Fruit fly (Drosophila melanogaster) whole organism, embryonic: ENCODE measurements around the gene CG17111.

Source experiments
- Antp ChIP-seq: fragments of 200-800 bp; sonication (Bioruptor generic); optimal IDR thresholded peaks from 3 replicates; lab custom pipeline; 2016; ENCODE audit warnings: missing biosample characterization, missing genetic modification characterization
- Atf6 ChIP-seq: fragments of 200-800 bp; sonication (Bioruptor generic); IDR thresholded peaks from 2 replicates; pipeline ENCODE4 v1.3.6; 2022; ENCODE audit warnings: missing biosample characterization, missing genetic modification characterization
- Bgb ChIP-seq: fragments of 200-800 bp; sonication (Bioruptor generic); IDR thresholded peaks from 2 replicates; pipeline ENCODE4 v1.3.6; 2022; ENCODE audit warnings: missing biosample characterization, missing genetic modification characterization; ENCODE audit not compliant: partially characterized antibody
- CG10654 ChIP-seq: fragments of 200-800 bp; sonication (Bioruptor generic); optimal IDR thresholded peaks from 2 replicates; lab custom pipeline; 2016; ENCODE audit warnings: missing biosample characterization, missing genetic modification characterization
- CG11085 ChIP-seq: fragments of 200-800 bp; sonication (Bioruptor generic); IDR thresholded peaks from 2 replicates; pipeline ENCODE4 v1.3.6; 2022; ENCODE audit warnings: missing biosample characterization, missing genetic modification characterization
- CG11560 ChIP-seq: fragments of 200-800 bp; sonication (Bioruptor generic); IDR thresholded peaks from 3 replicates; pipeline ENCODE4 v1.3.6; 2022; ENCODE audit warnings: missing biosample characterization, missing genetic modification characterization
- CG11723 ChIP-seq: fragments of 200-800 bp; sonication (Bioruptor generic); optimal IDR thresholded peaks from 2 replicates; lab custom pipeline; 2017; ENCODE audit warnings: missing biosample characterization, mild to moderate bottlenecking, missing genetic modification characterization
- CG15269 ChIP-seq: fragments of 200-800 bp; sonication (Bioruptor generic); optimal IDR thresholded peaks from 2 replicates; lab custom pipeline; 2018; ENCODE audit warnings: missing biosample characterization, mild to moderate bottlenecking, missing genetic modification characterization, moderate library complexity
- CG1647 ChIP-seq: fragments of 200-800 bp; sonication (Bioruptor generic); optimal IDR thresholded peaks from 3 replicates; lab custom pipeline; 2016; ENCODE audit warnings: missing biosample characterization, missing genetic modification characterization
- CG16813 ChIP-seq: fragments of 200-800 bp; sonication (Bioruptor generic); IDR thresholded peaks from 3 replicates; pipeline ENCODE4 v1.3.6; 2022; ENCODE audit warnings: missing biosample characterization, missing genetic modification characterization; ENCODE audit not compliant: partially characterized antibody
- CG16815 ChIP-seq: fragments of 200-800 bp; sonication (Bioruptor generic); optimal IDR thresholded peaks from 3 replicates; lab custom pipeline; 2017; ENCODE audit warnings: missing biosample characterization, mild to moderate bottlenecking, missing genetic modification characterization
- CG17186 ChIP-seq: fragments of 200-800 bp; sonication (Bioruptor generic); optimal IDR thresholded peaks from 3 replicates; lab custom pipeline; 2017; ENCODE audit warnings: missing biosample characterization, missing genetic modification reagents, missing genetic modification characterization
- CG17568 ChIP-seq: fragments of 200-800 bp; sonication (Bioruptor generic); optimal IDR thresholded peaks from 2 replicates; lab custom pipeline; 2018; ENCODE audit warnings: missing biosample characterization, mild to moderate bottlenecking, missing genetic modification characterization, moderate library complexity
- CG18764 ChIP-seq: fragments of 200-800 bp; sonication (Bioruptor generic); optimal IDR thresholded peaks from 3 replicates; lab custom pipeline; 2016; ENCODE audit warnings: missing biosample characterization, missing genetic modification characterization
- CG2202 ChIP-seq: fragments of 200-800 bp; sonication (Bioruptor generic); optimal IDR thresholded peaks from 2 replicates; lab custom pipeline; 2018; ENCODE audit warnings: missing biosample characterization, mild to moderate bottlenecking, missing genetic modification characterization
- CG2678 ChIP-seq: fragments of 200-800 bp; sonication (Bioruptor generic); optimal IDR thresholded peaks from 3 replicates; lab custom pipeline; 2019; ENCODE audit warnings: missing biosample characterization, mild to moderate bottlenecking, missing genetic modification characterization, moderate library complexity
- CG2712 ChIP-seq: fragments of 200-800 bp; optimal IDR thresholded peaks from 3 replicates; lab custom pipeline; 2019; ENCODE audit warnings: missing biosample characterization, mild to moderate bottlenecking, missing genetic modification characterization, moderate library complexity
- CG3065 ChIP-seq: fragments of 200-800 bp; sonication (Bioruptor generic); optimal IDR thresholded peaks from 2 replicates; lab custom pipeline; 2016; ENCODE audit warnings: missing biosample characterization, missing genetic modification characterization
- CG33213 ChIP-seq: fragments of 200-800 bp; sonication (Bioruptor generic); optimal IDR thresholded peaks from 3 replicates; lab custom pipeline; 2016; ENCODE audit warnings: missing biosample characterization, missing genetic modification characterization
- CG34224 ChIP-seq: fragments of 200-800 bp; sonication (Bioruptor generic); IDR thresholded peaks from 3 replicates; pipeline ENCODE4 v1.3.6; 2022; ENCODE audit warnings: missing biosample characterization, missing genetic modification characterization; ENCODE audit not compliant: partially characterized antibody
- CG7987 ChIP-seq: fragments of 200-800 bp; sonication (Bioruptor generic); optimal IDR thresholded peaks from 2 replicates; lab custom pipeline; 2018; ENCODE audit warnings: missing biosample characterization, mild to moderate bottlenecking, missing genetic modification characterization, moderate library complexity
- CrebB ChIP-seq: fragments of 200-800 bp; sonication (Bioruptor generic); optimal IDR thresholded peaks from 3 replicates; lab custom pipeline; 2018; ENCODE audit warnings: missing biosample characterization, mild to moderate bottlenecking, missing genetic modification characterization
- Dll ChIP-seq: fragments of 200-800 bp; sonication (Bioruptor generic); IDR thresholded peaks from 4 replicates; pipeline ENCODE4 v1.3.6; 2022; ENCODE audit warnings: missing biosample characterization, missing genetic modification characterization; ENCODE audit not compliant: partially characterized antibody
- Dp ChIP-seq: fragments of 200-800 bp; sonication (Bioruptor generic); optimal IDR thresholded peaks from 2 replicates; lab custom pipeline; 2018; ENCODE audit warnings: missing biosample characterization, mild to moderate bottlenecking, missing genetic modification characterization, moderate library complexity
- H2.0 ChIP-seq: fragments of 200-800 bp; sonication (Bioruptor generic); IDR thresholded peaks from 2 replicates; pipeline ENCODE4 v1.3.6; 2022; ENCODE audit warnings: missing biosample characterization, missing genetic modification characterization
- HLH4C ChIP-seq: fragments of 200-800 bp; sonication (Bioruptor generic); IDR thresholded peaks from 3 replicates; pipeline ENCODE4 v1.3.6; 2022; ENCODE audit warnings: missing biosample characterization, missing genetic modification characterization; ENCODE audit not compliant: partially characterized antibody
- Hmx ChIP-seq: fragments of 200-800 bp; sonication (Bioruptor generic); optimal IDR thresholded peaks from 2 replicates; lab custom pipeline; 2016; ENCODE audit warnings: missing biosample characterization, missing genetic modification characterization
- Hsf ChIP-seq: fragments of 200-800 bp; sonication (Bioruptor generic); optimal IDR thresholded peaks from 3 replicates; lab custom pipeline; 2016; ENCODE audit warnings: missing biosample characterization, missing genetic modification characterization
- Jarid2 ChIP-seq: fragments of 200-800 bp; sonication (Bioruptor generic); optimal IDR thresholded peaks from 3 replicates; lab custom pipeline; 2017; ENCODE audit warnings: mild to moderate bottlenecking, missing biosample characterization, missing genetic modification reagents, missing genetic modification characterization
- Max ChIP-seq: fragments of 200-800 bp; sonication (Bioruptor generic); optimal IDR thresholded peaks from 2 replicates; lab custom pipeline; 2016; ENCODE audit warnings: missing biosample characterization, mild to moderate bottlenecking, missing genetic modification characterization
- Meics ChIP-seq: fragments of 200-800 bp; sonication (Bioruptor generic); optimal IDR thresholded peaks from 2 replicates; lab custom pipeline; 2017; ENCODE audit warnings: missing biosample characterization, mild to moderate bottlenecking, missing genetic modification characterization
- Oli ChIP-seq: fragments of 200-800 bp; sonication (Bioruptor generic); optimal IDR thresholded peaks from 2 replicates; lab custom pipeline; 2018; ENCODE audit warnings: missing biosample characterization, mild to moderate bottlenecking, missing genetic modification characterization, moderate library complexity
- Rfx ChIP-seq: fragments of 200-800 bp; sonication (Bioruptor generic); IDR thresholded peaks from 2 replicates; pipeline ENCODE4 v1.3.6; 2022; ENCODE audit warnings: missing biosample characterization, missing genetic modification characterization
- Six4 ChIP-seq: fragments of 200-800 bp; sonication (Bioruptor generic); optimal IDR thresholded peaks from 2 replicates; lab custom pipeline; 2016; ENCODE audit warnings: missing biosample characterization, missing genetic modification characterization
- amos ChIP-seq: fragments of 200-800 bp; sonication (Bioruptor generic); IDR thresholded peaks from 2 replicates; pipeline ENCODE4 v1.3.6; 2022; ENCODE audit warnings: missing biosample characterization, missing genetic modification characterization; ENCODE audit not compliant: partially characterized antibody
- cad ChIP-seq: fragments of >200 bp; optimal IDR thresholded peaks from 2 replicates; lab custom pipeline; 2017; ENCODE audit warnings: missing biosample characterization, missing genetic modification characterization
- ci ChIP-seq: fragments of 200-800 bp; sonication (Bioruptor generic); IDR thresholded peaks from 3 replicates; pipeline ENCODE4 v1.3.6; 2022; ENCODE audit warnings: missing biosample characterization, missing genetic modification characterization
- croc ChIP-seq: fragments of 200-800 bp; sonication (Bioruptor generic); conservative IDR thresholded peaks from 3 replicates; pipeline ENCODE4 v1.3.6; 2022; ENCODE audit warnings: missing biosample characterization, missing genetic modification characterization
- emc ChIP-seq: fragments of 200-800 bp; sonication (Bioruptor generic); optimal IDR thresholded peaks from 2 replicates; lab custom pipeline; 2016; ENCODE audit warnings: missing biosample characterization, missing genetic modification characterization
- eyg ChIP-seq: fragments of 200-800 bp; sonication (Bioruptor generic); optimal IDR thresholded peaks from 3 replicates; lab custom pipeline; 2016; ENCODE audit warnings: missing biosample characterization, missing genetic modification characterization
- fd64A ChIP-seq: fragments of 200-800 bp; sonication (Bioruptor generic); optimal IDR thresholded peaks from 3 replicates; lab custom pipeline; 2018; ENCODE audit warnings: missing biosample characterization, mild to moderate bottlenecking, missing genetic modification characterization
- fd96Cb ChIP-seq: fragments of 200-800 bp; sonication (Bioruptor generic); optimal IDR thresholded peaks from 2 replicates; lab custom pipeline; 2018; ENCODE audit warnings: missing biosample characterization, mild to moderate bottlenecking, missing genetic modification characterization, moderate library complexity
- gem ChIP-seq: fragments of 200-800 bp; sonication (Bioruptor generic); optimal IDR thresholded peaks from 2 replicates; lab custom pipeline; 2019; ENCODE audit warnings: missing biosample characterization, mild to moderate bottlenecking, missing genetic modification characterization, moderate library complexity
- hth ChIP-seq: fragments of >200 bp; optimal IDR thresholded peaks from 2 replicates; lab custom pipeline; 2017; ENCODE audit warnings: inconsistent platforms
- inv ChIP-seq: fragments of 200-800 bp; sonication (Bioruptor generic); IDR thresholded peaks from 2 replicates; pipeline ENCODE4 v1.3.6; 2022; ENCODE audit warnings: missing biosample characterization, missing genetic modification characterization; ENCODE audit not compliant: partially characterized antibody
- kni ChIP-seq: fragments of 200-800 bp; sonication (Bioruptor generic); optimal IDR thresholded peaks from 3 replicates; lab custom pipeline; 2017; ENCODE audit warnings: mild to moderate bottlenecking, missing biosample characterization, missing genetic modification reagents, missing genetic modification characterization
- lbe ChIP-seq: fragments of 200-800 bp; sonication (Bioruptor generic); optimal IDR thresholded peaks from 2 replicates; lab custom pipeline; 2016; ENCODE audit warnings: missing biosample characterization, mild to moderate bottlenecking, missing genetic modification characterization
- otp ChIP-seq: fragments of 200-800 bp; sonication (Bioruptor generic); IDR thresholded peaks from 3 replicates; pipeline ENCODE4, ENCODE4 v1.3.6; 2022; ENCODE audit warnings: missing biosample characterization, missing genetic modification characterization
- repo ChIP-seq: fragments of 200-800 bp; sonication (Bioruptor generic); optimal IDR thresholded peaks from 2 replicates; lab custom pipeline; 2016; ENCODE audit warnings: missing biosample characterization, missing genetic modification characterization
- sens-2 ChIP-seq: fragments of 200-800 bp; sonication (Bioruptor generic); IDR thresholded peaks from 2 replicates; pipeline ENCODE4 v1.3.6; 2022; ENCODE audit warnings: missing biosample characterization, missing genetic modification characterization
- twi ChIP-seq: fragments of 200-800 bp; optimal IDR thresholded peaks from 2 replicates; lab custom pipeline; 2019; ENCODE audit warnings: missing biosample characterization, mild to moderate bottlenecking, missing genetic modification characterization, moderate library complexity

The CG17111 gene

DNA sequence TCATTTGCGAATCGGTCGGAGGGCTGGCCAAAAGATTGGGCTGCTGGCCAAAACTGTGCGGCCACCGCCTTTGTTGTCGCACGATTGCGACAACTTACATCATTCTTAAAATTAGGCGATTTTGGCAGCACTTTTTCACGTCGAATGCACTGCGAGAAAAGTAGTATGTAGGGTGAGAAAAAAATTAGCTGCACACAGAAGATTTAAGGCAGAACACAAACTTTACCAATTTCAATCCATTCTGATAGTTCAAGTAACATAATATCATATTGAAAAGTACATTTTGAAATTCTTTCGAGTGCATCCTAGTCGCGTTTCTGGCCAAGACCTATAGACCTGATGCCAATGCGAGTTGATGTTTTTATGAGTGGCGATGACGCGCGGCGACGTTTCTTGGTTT, 38.6 kb downstream of the CG17111 start (continued):
- TF ChIP-seq emc (GFP tag; lab: Kevin White, UChicago) (peak; percentile 20), Rfx (GFP tag; lab: Robert Waterston, UW) (peak; percentile 86; the same call in 1 of the 2 replicates), Oli (tag; lab: Kevin White, UChicago) (peak; percentile 32), CG34224 (GFP tag; lab: Robert Waterston, UW) (no peak), CG3065 (no peak), fd64A (GFP tag; lab: Kevin White, UChicago) (no peak), CG33213 (no peak), hth (lab: Kevin White, UChicago) (no peak), repo (GFP tag; lab: Kevin White, UChicago) (peak; percentile 56), otp (GFP tag; lab: Robert Waterston, UW) (no peak), Six4 (GFP tag; lab: Kevin White, UChicago) (peak; percentile 29), Hsf (GFP tag; lab: Kevin White, UChicago) (peak; percentile 59), CG11085 (GFP tag; lab: Robert Waterston, UW) (no peak), CG16813 (GFP tag; lab: Robert Waterston, UW) (no peak), twi (tag; lab: Kevin White, UChicago) (no peak), Max (GFP tag; lab: Kevin White, UChicago) (no peak), CG1647 (GFP tag; lab: Kevin White, UChicago) (peak; percentile 18), eyg (GFP tag; lab: Kevin White, UChicago) (no peak), cad (GFP tag; lab: Kevin White, UChicago) (no peak), lbe (no peak), CG17568 (GFP tag; lab: Kevin White, UChicago) (no peak), CG2678 (tag; lab: Kevin White, UChicago) (peak; percentile 65), CG2202 (no peak), sens-2 (no peak), CG18764 (GFP tag; lab: Kevin White, UChicago) (no peak), kni (GFP tag; lab: Kevin White, UChicago) (no peak), CG10654 (GFP tag; lab: Kevin White, UChicago) (no peak), amos (GFP tag; lab: Robert Waterston, UW) (no peak), Dp (GFP tag; lab: Kevin White, UChicago) (no peak), CG15269 (tag; lab: Kevin White, UChicago) (peak; percentile 47), ci (GFP tag; lab: Robert Waterston, UW) (no peak), Antp (GFP tag; lab: Kevin White, UChicago) (peak; percentile 67), croc (GFP tag; lab: Robert Waterston, UW) (no peak), H2.0 (GFP tag; lab: Robert Waterston, UW) (peak; percentile 45; the same call in 1 of the 2 replicates), CrebB (no peak), Bgb (GFP tag; lab: Robert Waterston, UW) (no peak), CG11723 (no peak), CG16815 (GFP tag; lab: Kevin White, UChicago) (peak; percentile 34), CG7987 (GFP tag; lab: Kevin White, UChicago) (no peak), Atf6 (GFP tag; lab: Robert Waterston, UW) (peak; percentile 69), Hmx (GFP tag; lab: Kevin White, UChicago) (no peak), CG2712 (peak; percentile 41), CG11560 (tag; lab: Robert Waterston, UW) (peak; percentile 34; the same call in 1 of the 3 replicates), Jarid2 (GFP tag; lab: Kevin White, UChicago) (no peak), Dll (GFP tag; lab: Robert Waterston, UW) (no peak), inv (GFP tag; lab: Robert Waterston, UW) (no peak), HLH4C (GFP tag; lab: Robert Waterston, UW) (no peak), fd96Cb (peak; percentile 11), gem (peak; percentile 67), CG17186 (GFP tag; lab: Kevin White, UChicago) (no peak), Meics (peak; percentile 64)
